Fruit fly (Drosophila melanogaster): ENCODE measurements around the gene porin.

DNA sequence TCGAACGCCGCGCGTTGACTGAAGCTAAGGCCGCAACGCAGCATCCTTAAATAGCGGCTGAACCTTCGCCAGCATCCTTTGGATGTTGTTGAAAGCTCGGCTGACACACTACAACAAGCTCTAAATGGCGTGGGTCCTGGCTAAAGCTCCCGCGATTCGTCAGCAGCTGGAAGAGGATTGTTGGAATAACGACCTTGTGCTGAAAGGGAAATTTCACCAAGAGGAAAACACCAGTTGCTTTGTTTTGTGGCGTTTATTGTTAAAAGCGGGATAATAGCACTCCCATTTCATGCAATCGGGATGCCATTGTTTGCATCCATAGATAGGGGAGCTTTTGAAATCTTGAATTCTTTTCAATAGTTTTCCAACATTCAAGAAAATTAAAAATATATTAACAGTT, 13.2 kb downstream of the porin start, which contains the start of gene Nos:
- TF ChIP-seq h (GFP tag; optimal IDR thresholded peaks at IDR 0.05) (no peak), Hr83 (GFP tag; optimal IDR thresholded peaks at IDR 0.05; ENCODE audit: poor library complexity, severe bottlenecking) (no peak)
